Fruit fly (Drosophila melanogaster): Measurements from ENCODE around the gene twe.

Gene twe

dm6 chr2L:16287602-16288392 lies 26.1 kb upstream of the twe start, which contains the start of the genes crp and pkaap (continued):
- peak; percentile 73 for TF ChIP-seq fru (GFP tag; optimal IDR thresholded peaks at IDR 0.05)
- TF ChIP-seq Jra (GFP tag; optimal IDR thresholded peaks at IDR 0.05) = peak; percentile 85
- TF ChIP-seq dl (GFP tag; optimal IDR thresholded peaks at IDR 0.05; ENCODE audit: insufficient read depth in 1 of 2, partially characterized antibody in 2 of 2) = peak in 1 of 2 experiments; percentile 62
- peak; percentile 66 to 88 for TF ChIP-seq foxo (GFP tag; optimal IDR thresholded peaks at IDR 0.05)
- TF ChIP-seq rgr (GFP tag; optimal IDR thresholded peaks at IDR 0.05) = peak; percentile 86
- TF ChIP-seq CG32264 (GFP tag; optimal IDR thresholded peaks at IDR 0.05) = peak; percentile 44
- no peak for TF ChIP-seq pan (optimal IDR thresholded peaks at IDR 0.05)
- TF ChIP-seq Hr78 (GFP tag; optimal IDR thresholded peaks at IDR 0.05) = no peak
- TF ChIP-seq HLH106 (tag; optimal IDR thresholded peaks at IDR 0.05) = peak; percentile 64
- peak; percentile 34 for TF ChIP-seq psq (GFP tag; optimal IDR thresholded peaks at IDR 0.05)
- peak; percentile 98 for TF ChIP-seq Vsx2 (GFP tag; optimal IDR thresholded peaks at IDR 0.05; ENCODE audit: partially characterized antibody)
- no peak for TF ChIP-seq Abd-B (GFP tag; optimal IDR thresholded peaks at IDR 0.05)

- TF ChIP-seq dsf (GFP tag; optimal IDR thresholded peaks at IDR 0.05; ENCODE audit: borderline replicate concordance) = no peak
- peak in 1 of 2 experiments; percentile 18 for TF ChIP-seq dl (GFP tag; optimal IDR thresholded peaks at IDR 0.05; ENCODE audit: insufficient read depth in 1 of 2, partially characterized antibody in 2 of 2)
Observed at dm6 chr2L:16287006-16287601, 25.4 kb upstream of the twe start.

dm6 chr2L:16286360-16287005 lies 24.8 kb upstream of the twe start:
- TF ChIP-seq psq (GFP tag; optimal IDR thresholded peaks at IDR 0.05) (peak; percentile 93), HLH106 (tag; optimal IDR thresholded peaks at IDR 0.05) (peak; percentile 59), fru (GFP tag; optimal IDR thresholded peaks at IDR 0.05) (peak; percentile 69), lola (GFP tag; optimal IDR thresholded peaks at IDR 0.05) (no peak), dmrt93B (GFP tag; optimal IDR thresholded peaks at IDR 0.05) (peak; percentile 21), Hnf4 (GFP tag; optimal IDR thresholded peaks at IDR 0.05) (peak; percentile 17), Dfd (GFP tag; optimal IDR thresholded peaks at IDR 0.05) (no peak), Dif (GFP tag; optimal IDR thresholded peaks at IDR 0.05; ENCODE audit: partially characterized antibody) (peak; percentile 82), Vsx2 (GFP tag; optimal IDR thresholded peaks at IDR 0.05; ENCODE audit: partially characterized antibody) (no peak), sage (GFP tag; optimal IDR thresholded peaks at IDR 0.05) (peak; percentile 70), br (GFP tag; optimal IDR thresholded peaks at IDR 0.05) (peak; percentile 72), Mio (GFP tag; optimal IDR thresholded peaks at IDR 0.05) (no peak), rgr (GFP tag; optimal IDR thresholded peaks at IDR 0.05) (peak; percentile 70), Abd-B (GFP tag; optimal IDR thresholded peaks at IDR 0.05) (no peak), OdsH (GFP tag; optimal IDR thresholded peaks at IDR 0.05) (peak; percentile 47), ey (GFP tag; optimal IDR thresholded peaks at IDR 0.05) (peak; percentile 46), Sp1 (GFP tag; optimal IDR thresholded peaks at IDR 0.05) (peak; percentile 51), dsf (GFP tag; optimal IDR thresholded peaks at IDR 0.05; ENCODE audit: borderline replicate concordance) (peak; percentile 42), Hr78 (GFP tag; optimal IDR thresholded peaks at IDR 0.05) (no peak), CG32264 (GFP tag; optimal IDR thresholded peaks at IDR 0.05) (peak; percentile 40), dl (GFP tag; optimal IDR thresholded peaks at IDR 0.05; ENCODE audit: insufficient read depth in 1 of 2, partially characterized antibody in 2 of 2) (peak; percentile 53 to 72), CrebA (GFP tag; optimal IDR thresholded peaks at IDR 0.05; ENCODE audit: borderline replicate concordance) (peak; percentile 86), Jra (GFP tag; optimal IDR thresholded peaks at IDR 0.05) (peak; percentile 50), Hr83 (GFP tag; optimal IDR thresholded peaks at IDR 0.05; ENCODE audit: poor library complexity, severe bottlenecking) (peak; percentile 57), h (GFP tag; optimal IDR thresholded peaks at IDR 0.05) (peak; percentile 63), usp (GFP tag; optimal IDR thresholded peaks at IDR 0.05) (no peak), Rel (GFP tag; optimal IDR thresholded peaks at IDR 0.05) (no peak), Rel (tag; optimal IDR thresholded peaks at IDR 0.05) (peak; percentile 44), tai (GFP tag; optimal IDR thresholded peaks at IDR 0.05) (no peak), jim (GFP tag; optimal IDR thresholded peaks at IDR 0.05) (no peak), N (GFP tag; optimal IDR thresholded peaks at IDR 0.05) (no peak), sv (GFP tag; optimal IDR thresholded peaks at IDR 0.05) (peak; percentile 41), brk (GFP tag; optimal IDR thresholded peaks at IDR 0.05) (peak; percentile 72), foxo (GFP tag; optimal IDR thresholded peaks at IDR 0.05) (peak; percentile 61 to 74)
